Worm (Caenorhabditis elegans): ENCODE results near the gene str-170.

DNA sequence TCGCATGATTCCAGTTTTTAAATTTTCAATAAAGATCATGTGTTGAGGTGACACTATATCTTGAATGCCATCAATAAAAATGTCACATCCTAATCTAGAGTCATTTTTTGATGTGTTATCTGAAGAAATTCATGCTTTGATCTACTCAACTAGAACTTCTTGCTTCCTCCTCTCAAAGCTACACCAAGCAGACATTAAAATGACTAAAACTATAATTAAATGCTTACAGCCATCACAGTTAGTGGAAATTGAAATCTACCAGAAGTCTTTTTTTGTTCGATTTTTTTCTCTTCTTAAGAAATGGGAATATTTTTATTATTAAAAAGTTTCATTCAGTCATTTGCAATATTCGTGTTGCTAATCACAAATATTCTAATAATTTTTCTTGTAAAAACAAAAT lies 40.6 kb downstream of the str-170 start, which contains the start of gene str-158:
- no peak for TF ChIP-seq ceh-13 (GFP tag; optimal IDR thresholded peaks at IDR 0.05)
- TF ChIP-seq tbx-11 (GFP tag; IDR thresholded peaks at IDR 0.05): no peak
- no peak for TF ChIP-seq ama-1 (optimal IDR thresholded peaks at IDR 0.05)
- no peak for TF ChIP-seq ceh-36 (tag; optimal IDR thresholded peaks at IDR 0.05)

Measured in whole organism, early embryonic.